Worm (Caenorhabditis elegans) whole organism, late embryonic: ENCODE results near the gene T24C12.1.

Experiments used
- C08G9.2 ChIP-seq: sonication (generic microtip); optimal IDR thresholded peaks from 2 replicates; lab custom pipeline; 2016; ENCODE audit warnings: mild to moderate bottlenecking, missing genetic modification characterization, moderate library complexity, missing compliant biosample characterization
- K02D7.2 ChIP-seq: sonication (generic microtip); optimal IDR thresholded peaks from 2 replicates; lab custom pipeline; 2017; ENCODE audit warnings: mild to moderate bottlenecking, missing genetic modification characterization, missing compliant biosample characterization
- K09A11.1 ChIP-seq: sonication (generic microtip); optimal IDR thresholded peaks from 2 replicates; lab custom pipeline; 2017; ENCODE audit warnings: antibody characterized with exemption, mild to moderate bottlenecking, missing genetic modification characterization, missing compliant biosample characterization; ENCODE audit not compliant: insufficient read depth
- ama-1 ChIP-seq: fragments of 150-350 bp; optimal IDR thresholded peaks from 2 replicates; lab custom pipeline; 2014
- ceh-14 ChIP-seq: sonication (generic microtip); optimal IDR thresholded peaks from 2 replicates; lab custom pipeline; 2016; ENCODE audit warnings: missing genotype, missing genetic modification characterization, missing compliant biosample characterization
- ceh-31 ChIP-seq: sonication (generic microtip); optimal IDR thresholded peaks from 2 replicates; lab custom pipeline; 2016; ENCODE audit warnings: missing genetic modification characterization, missing compliant biosample characterization
- ceh-45 ChIP-seq: fragments of 200-800 bp; sonication (Bioruptor generic); IDR thresholded peaks from 2 replicates; pipeline ENCODE4 v1.3.6; 2022; ENCODE audit warnings: missing genetic modification reagents, missing genetic modification characterization, missing compliant biosample characterization
- ceh-48 ChIP-seq: sonication (generic microtip); optimal IDR thresholded peaks from 2 replicates; lab custom pipeline; 2016; ENCODE audit warnings: missing genetic modification characterization, inconsistent platforms, missing compliant biosample characterization
- ceh-6 ChIP-seq: fragments of 200-800 bp; sonication (Bioruptor generic); optimal IDR thresholded peaks from 2 replicates; lab custom pipeline; 2018; ENCODE audit warnings: mild to moderate bottlenecking, missing genetic modification characterization, missing compliant biosample characterization
- ceh-9 ChIP-seq: sonication (generic microtip); optimal IDR thresholded peaks from 2 replicates; lab custom pipeline; 2016; ENCODE audit warnings: mild to moderate bottlenecking, missing genetic modification characterization, inconsistent platforms, missing compliant biosample characterization
- che-1 ChIP-seq: sonication (generic microtip); optimal IDR thresholded peaks from 2 replicates; lab custom pipeline; 2016; ENCODE audit warnings: mild to moderate bottlenecking, missing genetic modification characterization, missing compliant biosample characterization
- dmd-4 ChIP-seq: sonication (generic microtip); optimal IDR thresholded peaks from 2 replicates; lab custom pipeline; 2016; ENCODE audit warnings: borderline replicate concordance, missing genetic modification characterization, missing compliant biosample characterization
- dve-1 ChIP-seq: sonication (generic microtip); optimal IDR thresholded peaks from 2 replicates; lab custom pipeline; 2017; ENCODE audit warnings: antibody characterized with exemption, mild to moderate bottlenecking, missing genetic modification characterization, missing compliant biosample characterization
- elt-2 ChIP-seq: sonication (generic microtip); optimal IDR thresholded peaks from 2 replicates; lab custom pipeline; 2016; ENCODE audit warnings: missing genetic modification reagents, missing genetic modification characterization, missing compliant biosample characterization
- ets-4 ChIP-seq: sonication (generic microtip); optimal IDR thresholded peaks from 2 replicates; lab custom pipeline; 2016; ENCODE audit warnings: missing genetic modification characterization, missing compliant biosample characterization
- fkh-6 ChIP-seq: sonication (generic microtip); optimal IDR thresholded peaks from 2 replicates; lab custom pipeline; 2016; ENCODE audit warnings: missing genetic modification characterization, missing compliant biosample characterization
- hlh-13 ChIP-seq: fragments of 200-800 bp; sonication (Bioruptor generic); optimal IDR thresholded peaks from 2 replicates; lab custom pipeline; 2018; ENCODE audit warnings: mild to moderate bottlenecking, missing genetic modification characterization, missing compliant biosample characterization
- lim-6 ChIP-seq: sonication (generic microtip); optimal IDR thresholded peaks from 2 replicates; lab custom pipeline; 2016; ENCODE audit warnings: missing genetic modification characterization, missing compliant biosample characterization
- lin-11 ChIP-seq: fragments of 200-800 bp; sonication (Bioruptor generic); optimal IDR thresholded peaks from 2 replicates; lab custom pipeline; 2018; ENCODE audit warnings: mild to moderate bottlenecking, missing genetic modification characterization, missing compliant biosample characterization
- madf-2 ChIP-seq: sonication (generic microtip); optimal IDR thresholded peaks from 2 replicates; lab custom pipeline; 2017; ENCODE audit warnings: missing genetic modification characterization, missing compliant biosample characterization
- nfya-1 ChIP-seq: sonication (generic microtip); optimal IDR thresholded peaks from 2 replicates; lab custom pipeline; 2017; ENCODE audit warnings: missing genetic modification characterization, mild to moderate bottlenecking, missing compliant biosample characterization, antibody characterized with exemption, moderate library complexity
- nhr-11 ChIP-seq: fragments of 150-350 bp; optimal IDR thresholded peaks from 2 replicates; lab custom pipeline; 2014; ENCODE audit warnings: missing biosample characterization, missing genetic modification characterization
- odd-2 ChIP-seq: sonication (generic microtip); optimal IDR thresholded peaks from 2 replicates; lab custom pipeline; 2017; ENCODE audit warnings: antibody characterized with exemption, mild to moderate bottlenecking, missing genetic modification characterization, missing compliant biosample characterization
- pat-9 ChIP-seq: fragments of 200-800 bp; sonication (Bioruptor generic); optimal IDR thresholded peaks from 2 replicates; lab custom pipeline; 2018; ENCODE audit warnings: mild to moderate bottlenecking, missing genetic modification characterization, moderate library complexity, missing compliant biosample characterization
- pqm-1 ChIP-seq: sonication (generic microtip); optimal IDR thresholded peaks from 2 replicates; lab custom pipeline; 2016; ENCODE audit warnings: missing genetic modification characterization, missing compliant biosample characterization
- rnt-1 ChIP-seq: sonication (generic microtip); optimal IDR thresholded peaks from 2 replicates; lab custom pipeline; 2016; ENCODE audit warnings: missing genetic modification characterization, missing compliant biosample characterization
- sox-4 ChIP-seq: sonication (generic microtip); optimal IDR thresholded peaks from 2 replicates; lab custom pipeline; 2017; ENCODE audit warnings: mild to moderate bottlenecking, missing genetic modification characterization, inconsistent platforms, missing compliant biosample characterization
- syd-9 ChIP-seq: sonication (generic microtip); optimal IDR thresholded peaks from 2 replicates; lab custom pipeline; 2016; ENCODE audit warnings: mild to moderate bottlenecking, missing genetic modification characterization, moderate library complexity, missing compliant biosample characterization
- tbx-2 ChIP-seq: sonication (generic microtip); optimal IDR thresholded peaks from 2 replicates; lab custom pipeline; 2016; ENCODE audit warnings: missing genetic modification characterization, missing compliant biosample characterization
- ttx-3 ChIP-seq: sonication (generic microtip); optimal IDR thresholded peaks from 2 replicates; lab custom pipeline; 2016; ENCODE audit warnings: missing genetic modification reagents, missing genetic modification characterization, missing compliant biosample characterization
- unc-3 ChIP-seq, 2 experiments: fragments of 200-800 bp in 1 of 2; sonication (Bioruptor generic) in 1 of 2; sonication (generic microtip) in 1 of 2; conservative IDR thresholded peaks in 1 of 2; optimal IDR thresholded peaks in 1 of 2; 2 replicates each; pipeline versions ENCODE4 v1.3.6 to Lab custom; 2016 to 2022; ENCODE audit warnings: missing compliant biosample characterization in 2 of 2, missing genetic modification characterization in 2 of 2, missing genetic modification reagents in 1 of 2

Gene T24C12.1

ce11 chrX:2197444-2197843 lies 1.8 kb upstream of the T24C12.1 start:
- no peak for TF ChIP-seq lin-11 (tag; lab: Kevin White, UChicago)
- TF ChIP-seq, all 69 proteins: peak for 0

ce11 chrX:2203760-2204159 lies 4.5 kb downstream of the T24C12.1 start, which contains the start of gene T24C12.3:
TSS of gene T24C12.3 (minus strand) at chrX:2203893.
- peak; percentile 97 for TF ChIP-seq elt-2 (tag; lab: Kevin White, UChicago)
- no peak for TF ChIP-seq fkh-6 (tag; lab: Kevin White, UChicago)

ce11 chrX:2204963-2205362 lies 5.7 kb downstream of the T24C12.1 start, which contains the start of gene T24C12.4:
TSS of gene T24C12.4 (minus strand) at chrX:2205063.
- TF ChIP-seq unc-3 (GFP tag; conservative IDR thresholded peaks at IDR 0.05; lab: Robert Waterston, UW), result no peak
- no peak for TF ChIP-seq unc-3 (tag; optimal IDR thresholded peaks at IDR 0.05; lab: Kevin White, UChicago)
- no peak for TF ChIP-seq sox-4 (tag; lab: Kevin White, UChicago)
- TF ChIP-seq lim-6 (tag; lab: Kevin White, UChicago), result no peak
- no peak for TF ChIP-seq K09A11.1 (tag; lab: Kevin White, UChicago)
- no peak for TF ChIP-seq ttx-3 (tag; lab: Kevin White, UChicago)
- TF ChIP-seq syd-9 (tag; lab: Kevin White, UChicago), result no peak
- no peak for TF ChIP-seq pqm-1 (tag; lab: Kevin White, UChicago)
- TF ChIP-seq C08G9.2 (tag; lab: Kevin White, UChicago), result no peak
- no peak for TF ChIP-seq ceh-6 (GFP tag; lab: Kevin White, UChicago)
- no peak for TF ChIP-seq K02D7.2 (tag; lab: Kevin White, UChicago)

ce11 chrX:2208391-2208790 lies 9.2 kb downstream of the T24C12.1 start:
- TF ChIP-seq ama-1 (lab: Kevin White, UChicago), result no peak
- TF ChIP-seq dve-1 (tag; lab: Kevin White, UChicago), result no peak
- no peak for TF ChIP-seq unc-3 (GFP tag; conservative IDR thresholded peaks at IDR 0.05; lab: Robert Waterston, UW)
- no peak for TF ChIP-seq unc-3 (tag; optimal IDR thresholded peaks at IDR 0.05; lab: Kevin White, UChicago)
- no peak for TF ChIP-seq che-1 (tag; lab: Kevin White, UChicago)

ce11 chrX:2210164-2210563 lies 10.9 kb downstream of the T24C12.1 start:
- TF ChIP-seq tbx-2 (tag; lab: Kevin White, UChicago) (no peak), sox-4 (tag; lab: Kevin White, UChicago) (no peak), pqm-1 (tag; lab: Kevin White, UChicago) (no peak), ceh-14 (no peak), ceh-48 (tag; lab: Kevin White, UChicago) (no peak), unc-3 (GFP tag; conservative IDR thresholded peaks at IDR 0.05; lab: Robert Waterston, UW) (no peak), unc-3 (tag; optimal IDR thresholded peaks at IDR 0.05; lab: Kevin White, UChicago) (no peak), ceh-45 (GFP tag; lab: Robert Waterston, UW) (no peak), rnt-1 (tag; lab: Kevin White, UChicago) (no peak), C08G9.2 (tag; lab: Kevin White, UChicago) (no peak), nhr-11 (no peak), madf-2 (tag; lab: Kevin White, UChicago) (no peak), dmd-4 (tag; lab: Kevin White, UChicago) (no peak), ceh-9 (tag; lab: Kevin White, UChicago) (no peak), ets-4 (tag; lab: Kevin White, UChicago) (no peak), odd-2 (no peak), nfya-1 (tag; lab: Kevin White, UChicago) (no peak), fkh-6 (tag; lab: Kevin White, UChicago) (no peak), pat-9 (tag; lab: Kevin White, UChicago) (no peak), hlh-13 (no peak), ceh-31 (tag; lab: Kevin White, UChicago) (no peak)
